Worm (Caenorhabditis elegans) whole organism, L4 larva: ENCODE data around the gene inf-1.

Experiments
- D1046.2 ChIP-seq: fragments of 200-800 bp; sonication (Bioruptor generic); IDR thresholded peaks from 2 replicates; pipeline ENCODE4 v1.3.6; 2022; ENCODE audit warnings: missing genetic modification characterization, missing compliant biosample characterization
- F26F4.8 ChIP-seq: fragments of 200-800 bp; sonication (Bioruptor generic); conservative IDR thresholded peaks from 2 replicates; pipeline ENCODE4 v1.3.6; 2022; ENCODE audit warnings: missing genetic modification characterization, missing compliant biosample characterization
- F44E2.7 ChIP-seq: fragments of 200-800 bp; sonication (Bioruptor generic); IDR thresholded peaks from 2 replicates; pipeline ENCODE4 v2.1.2; 2022; ENCODE audit warnings: missing genetic modification characterization, missing compliant biosample characterization
- F49E8.2 ChIP-seq: sonication (generic microtip); optimal IDR thresholded peaks from 2 replicates; lab custom pipeline; 2016; ENCODE audit warnings: missing compliant biosample characterization, mild to moderate bottlenecking, missing genetic modification characterization, borderline replicate concordance
- R02D3.7 ChIP-seq: fragments of 150-350 bp; sonication (generic microtip); optimal IDR thresholded peaks from 3 replicates; lab custom pipeline; 2014; ENCODE audit warnings: missing biosample characterization, missing genetic modification characterization
- T26A8.4 ChIP-seq: fragments of 200-800 bp; sonication (Bioruptor generic); IDR thresholded peaks from 2 replicates; pipeline ENCODE4 v1.3.6; 2022; ENCODE audit warnings: missing genetic modification characterization, missing compliant biosample characterization
- Y105C5A.15 ChIP-seq: fragments of 200-800 bp; sonication (Bioruptor generic); IDR thresholded peaks from 2 replicates; pipeline ENCODE4 v1.3.6; 2022; ENCODE audit warnings: missing genetic modification characterization, missing compliant biosample characterization
- Y48G9A.11 ChIP-seq: fragments of 200-800 bp; sonication (Bioruptor generic); IDR thresholded peaks from 2 replicates; pipeline ENCODE4 v1.3.6; 2022; ENCODE audit warnings: missing genetic modification reagents, missing genetic modification characterization, missing compliant biosample characterization
- Y75B8A.6 ChIP-seq: fragments of 200-800 bp; sonication (Bioruptor generic); IDR thresholded peaks from 2 replicates; pipeline ENCODE4 v1.3.6; 2022; ENCODE audit warnings: missing genetic modification reagents, missing genetic modification characterization, missing compliant biosample characterization
- aly-2 ChIP-seq: sonication (generic microtip); optimal IDR thresholded peaks from 2 replicates; lab custom pipeline; 2018; ENCODE audit warnings: missing biosample characterization, missing genetic modification characterization
- ama-1 ChIP-seq: fragments of 150-350 bp; optimal IDR thresholded peaks from 2 replicates; lab custom pipeline; 2014; ENCODE audit warnings: inconsistent platforms, mixed read lengths
- arid-1 ChIP-seq: fragments of 200-800 bp; sonication (Bioruptor generic); conservative IDR thresholded peaks from 2 replicates; pipeline ENCODE4 v1.3.6; 2022; ENCODE audit warnings: missing genetic modification reagents, missing genetic modification characterization, missing compliant biosample characterization
- ceh-28 ChIP-seq: fragments of 150-350 bp; optimal IDR thresholded peaks from 2 replicates; lab custom pipeline; 2014; ENCODE audit warnings: missing biosample characterization, missing genetic modification reagents, missing genetic modification characterization
- ceh-32 ChIP-seq: sonication (generic microtip); optimal IDR thresholded peaks from 2 replicates; lab custom pipeline; 2016; ENCODE audit warnings: mild to moderate bottlenecking, missing genetic modification characterization, missing compliant biosample characterization; ENCODE audit not compliant: poor library complexity
- ceh-44 ChIP-seq: fragments of 200-800 bp; sonication (Bioruptor generic); IDR thresholded peaks from 2 replicates; pipeline ENCODE4 v1.3.6; 2022; ENCODE audit warnings: missing genetic modification reagents, missing genetic modification characterization, missing compliant biosample characterization
- ceh-62 ChIP-seq: sonication (generic microtip); optimal IDR thresholded peaks from 2 replicates; lab custom pipeline; 2017; ENCODE audit warnings: missing biosample characterization, missing genetic modification characterization
- cey-2 ChIP-seq: sonication (generic microtip); optimal IDR thresholded peaks from 3 replicates; lab custom pipeline; 2017; ENCODE audit warnings: missing genetic modification characterization, mild to moderate bottlenecking, missing compliant biosample characterization, antibody characterized with exemption, borderline replicate concordance; ENCODE audit not compliant: insufficient read depth
- daf-16 ChIP-seq, 3 experiments: sonication (generic microtip); optimal IDR thresholded peaks; 2 replicates each; lab custom pipeline; 2016 to 2017; ENCODE audit warnings: missing genetic modification characterization in 3 of 3, missing genetic modification reagents in 3 of 3, mild to moderate bottlenecking in 2 of 3, missing compliant biosample characterization in 2 of 3, missing biosample characterization in 1 of 3, moderate library complexity in 1 of 3
- dmd-6 ChIP-seq: fragments of 200-800 bp; sonication (Bioruptor generic); IDR thresholded peaks from 2 replicates; pipeline ENCODE4 v1.3.6; 2022; ENCODE audit warnings: missing genetic modification reagents, missing genetic modification characterization, missing compliant biosample characterization
- dmd-8 ChIP-seq: fragments of 200-800 bp; sonication (Bioruptor generic); IDR thresholded peaks from 2 replicates; pipeline ENCODE4 v1.3.6; 2022; ENCODE audit warnings: missing genetic modification characterization, missing compliant biosample characterization
- dmd-9 ChIP-seq: fragments of 200-800 bp; sonication (Bioruptor generic); IDR thresholded peaks from 2 replicates; pipeline ENCODE4 v1.3.6; 2022; ENCODE audit warnings: missing genetic modification reagents, missing genetic modification characterization, missing compliant biosample characterization
- dpl-1 ChIP-seq: fragments of 150-350 bp; optimal IDR thresholded peaks from 2 replicates; lab custom pipeline; 2014; ENCODE audit warnings: missing biosample characterization, missing genetic modification reagents, missing genetic modification characterization
- duxl-1 ChIP-seq: sonication (generic microtip); optimal IDR thresholded peaks from 2 replicates; lab custom pipeline; 2016; ENCODE audit warnings: mild to moderate bottlenecking, missing genetic modification characterization, moderate library complexity, missing compliant biosample characterization; ENCODE audit not compliant: poor library complexity
- fos-1 ChIP-seq: fragments of 150-350 bp; optimal IDR thresholded peaks from 2 replicates; lab custom pipeline; 2014; ENCODE audit warnings: missing biosample characterization, missing genetic modification characterization
- gei-8 ChIP-seq: fragments of 200-800 bp; sonication (Bioruptor generic); optimal IDR thresholded peaks from 2 replicates; lab custom pipeline; 2018; ENCODE audit warnings: mild to moderate bottlenecking, missing genetic modification characterization, missing compliant biosample characterization
- hlh-30 ChIP-seq: sonication (generic microtip); optimal IDR thresholded peaks from 2 replicates; lab custom pipeline; 2017; ENCODE audit warnings: antibody characterized with exemption, mild to moderate bottlenecking, missing genetic modification characterization, missing compliant biosample characterization; ENCODE audit not compliant: insufficient read depth
- hmg-1.1 ChIP-seq: fragments of 200-800 bp; sonication (Bioruptor generic); IDR thresholded peaks from 2 replicates; pipeline ENCODE4 v1.3.6; 2022; ENCODE audit warnings: missing genetic modification reagents, missing genetic modification characterization, missing compliant biosample characterization
- lim-7 ChIP-seq: fragments of 200-800 bp; sonication (Bioruptor generic); IDR thresholded peaks from 2 replicates; pipeline ENCODE4 v1.3.6; 2022; ENCODE audit warnings: missing genetic modification characterization, missing compliant biosample characterization
- lin-1 ChIP-seq: fragments of 200-800 bp; sonication (Bioruptor generic); IDR thresholded peaks from 2 replicates; pipeline ENCODE4 v1.3.6; 2022; ENCODE audit warnings: missing genetic modification reagents, missing genetic modification characterization, missing compliant biosample characterization
- lin-29 ChIP-seq: fragments of 200-800 bp; sonication (Bioruptor generic); IDR thresholded peaks from 2 replicates; pipeline ENCODE4 v1.3.6; 2022; ENCODE audit warnings: missing genetic modification reagents, missing genetic modification characterization, missing compliant biosample characterization
- mdl-1 ChIP-seq, 2 experiments: fragments of 150-350 bp in 1 of 2; sonication (generic microtip) in 1 of 2; optimal IDR thresholded peaks; 2 replicates each; lab custom pipeline; 2014 to 2017; ENCODE audit warnings: missing biosample characterization in 2 of 2, missing genetic modification characterization in 2 of 2
- mdt-29 ChIP-seq: fragments of 200-800 bp; sonication (Bioruptor generic); IDR thresholded peaks from 2 replicates; pipeline ENCODE4 v1.3.6; 2022; ENCODE audit warnings: missing genetic modification reagents, missing genetic modification characterization, missing compliant biosample characterization
- mes-2 ChIP-seq: sonication (generic microtip); optimal IDR thresholded peaks from 2 replicates; lab custom pipeline; 2016; ENCODE audit warnings: missing genotype, mild to moderate bottlenecking, missing genetic modification characterization, missing compliant biosample characterization; ENCODE audit not compliant: poor library complexity, severe bottlenecking
- nhr-102 ChIP-seq: sonication (generic microtip); optimal IDR thresholded peaks from 2 replicates; lab custom pipeline; 2016; ENCODE audit warnings: mild to moderate bottlenecking, missing genetic modification characterization, moderate library complexity, missing compliant biosample characterization
- nhr-11 ChIP-seq: fragments of 150-350 bp; optimal IDR thresholded peaks from 2 replicates; lab custom pipeline; 2014; ENCODE audit warnings: missing biosample characterization, missing genetic modification characterization
- nhr-111 ChIP-seq: fragments of 200-800 bp; sonication (Bioruptor generic); optimal IDR thresholded peaks from 2 replicates; lab custom pipeline; 2018; ENCODE audit warnings: mild to moderate bottlenecking, missing genetic modification characterization, missing compliant biosample characterization
- nhr-41 ChIP-seq: fragments of 200-800 bp; sonication (Bioruptor generic); IDR thresholded peaks from 2 replicates; pipeline ENCODE4 v1.3.6; 2022; ENCODE audit warnings: missing genetic modification reagents, missing genetic modification characterization, missing compliant biosample characterization
- nhr-6 ChIP-seq: fragments of 150-350 bp; optimal IDR thresholded peaks from 2 replicates; lab custom pipeline; 2014; ENCODE audit warnings: missing biosample characterization, missing genetic modification characterization
- nhr-77 ChIP-seq: fragments of 150-350 bp; optimal IDR thresholded peaks from 2 replicates; lab custom pipeline; 2014; ENCODE audit warnings: missing biosample characterization, missing genetic modification characterization
- rbr-2 ChIP-seq: sonication (generic microtip); optimal IDR thresholded peaks from 2 replicates; lab custom pipeline; 2016; ENCODE audit warnings: missing genotype, missing genetic modification characterization, missing compliant biosample characterization
- set-16 ChIP-seq: fragments of 200-800 bp; sonication (Bioruptor generic); IDR thresholded peaks from 2 replicates; pipeline ENCODE4 v1.3.6; 2022; ENCODE audit warnings: missing genetic modification reagents, missing genetic modification characterization, missing compliant biosample characterization
- skn-1 ChIP-seq: fragments of 150-350 bp; optimal IDR thresholded peaks from 2 replicates; lab custom pipeline; 2014; ENCODE audit warnings: missing biosample characterization, missing genetic modification characterization
- snpc-1.2 ChIP-seq: fragments of 200-800 bp; sonication (Bioruptor generic); IDR thresholded peaks from 2 replicates; pipeline ENCODE4 v1.3.6; 2022; ENCODE audit warnings: missing genetic modification reagents, missing genetic modification characterization, missing compliant biosample characterization
- tag-97 ChIP-seq: fragments of 200-800 bp; sonication (Bioruptor generic); IDR thresholded peaks from 2 replicates; pipeline ENCODE4 v1.3.6; 2022; ENCODE audit warnings: missing genetic modification characterization, missing compliant biosample characterization
- tra-1 ChIP-seq: fragments of 200-800 bp; sonication (Bioruptor generic); IDR thresholded peaks from 2 replicates; pipeline ENCODE4 v1.3.6; 2022; ENCODE audit warnings: missing genetic modification reagents, missing genetic modification characterization, missing compliant biosample characterization
- unc-130 ChIP-seq: sonication (generic microtip); optimal IDR thresholded peaks from 2 replicates; lab custom pipeline; 2016; ENCODE audit warnings: missing genetic modification reagents, missing genetic modification characterization, missing compliant biosample characterization
- unc-39 ChIP-seq: sonication (generic microtip); optimal IDR thresholded peaks from 2 replicates; lab custom pipeline; 2017; ENCODE audit warnings: missing biosample characterization, missing genetic modification characterization
- unc-62 ChIP-seq, 3 experiments: fragments of 150-350 bp in 1 of 3; sonication (generic microtip); optimal IDR thresholded peaks in 2 of 3; peaks in 1 of 3; 1 replicate in 1 of 3; 2 replicates in 2 of 3; lab custom pipeline; 2014 to 2017; ENCODE audit warnings: missing biosample characterization in 3 of 3, missing genetic modification characterization in 3 of 3, missing genetic modification reagents in 3 of 3, missing genotype in 1 of 3
- zip-2 ChIP-seq: fragments of 150-350 bp; optimal IDR thresholded peaks from 2 replicates; lab custom pipeline; 2014; ENCODE audit warnings: missing biosample characterization, missing genetic modification characterization
- ztf-11 ChIP-seq: fragments of 150-350 bp; optimal IDR thresholded peaks from 2 replicates; lab custom pipeline; 2014; ENCODE audit warnings: missing biosample characterization, missing genetic modification characterization

Gene inf-1

ce11 chrIII:6888497-6888896, 41.4 kb upstream of the inf-1 start (continued):
- TF ChIP-seq Y48G9A.11 (GFP tag; lab: Robert Waterston, UW) (peak; percentile 64), hmg-1.1 (GFP tag; lab: Robert Waterston, UW) (peak; percentile 70), snpc-1.2 (GFP tag; lab: Robert Waterston, UW) (peak; percentile 77), dmd-8 (GFP tag; lab: Robert Waterston, UW) (peak; percentile 81), F44E2.7 (GFP tag; lab: Robert Waterston, UW) (0 out of 2 replicates have a peak, but pooled peaks have one; percentile 55), Y105C5A.15 (GFP tag; lab: Robert Waterston, UW) (peak; percentile 79; the same call in 1 of the 2 replicates), lim-7 (GFP tag; lab: Robert Waterston, UW) (peak; percentile 87), nhr-102 (tag; lab: Kevin White, UChicago) (peak; percentile 49), fos-1 (no peak), gei-8 (GFP tag; lab: Kevin White, UChicago) (no peak), ceh-32 (tag; lab: Kevin White, UChicago) (no peak), aly-2 (no peak), ceh-62 (tag; lab: Kevin White, UChicago) (no peak), nhr-11 (no peak), F49E8.2 (peak; percentile 33), lin-1 (GFP tag; lab: Robert Waterston, UW) (peak; percentile 47), nhr-41 (GFP tag; lab: Robert Waterston, UW) (no peak), ama-1 (no peak), unc-130 (GFP tag; lab: Kevin White, UChicago) (no peak), cey-2 (tag; lab: Kevin White, UChicago) (no peak), unc-39 (no peak), Y75B8A.6 (peak; percentile 74; the same call in 1 of the 2 replicates), dpl-1 (GFP tag; lab: Kevin White, UChicago) (peak; percentile 9), rbr-2 (tag; lab: Kevin White, UChicago) (peak; percentile 39), lin-29 (0 out of 2 replicates have a peak, but pooled peaks have one; percentile 25), dmd-9 (GFP tag; lab: Robert Waterston, UW) (0 out of 2 replicates have a peak, but pooled peaks have one; percentile 17), hlh-30 (tag; lab: Kevin White, UChicago) (peak; percentile 43), skn-1 (tag; lab: Kevin White, UChicago) (no peak), zip-2 (peak; percentile 66), tra-1 (GFP tag; lab: Robert Waterston, UW) (peak; percentile 77), nhr-111 (GFP tag; lab: Kevin White, UChicago) (no peak), arid-1 (peak; percentile 86), tag-97 (GFP tag; lab: Robert Waterston, UW) (no peak), ztf-11 (tag; lab: Kevin White, UChicago) (no peak), ceh-44 (GFP tag; lab: Robert Waterston, UW) (peak; percentile 57; the same call in 1 of the 2 replicates), duxl-1 (tag; lab: Kevin White, UChicago) (peak; percentile 25), mdt-29 (no peak), unc-62 (GFP tag; optimal IDR thresholded peaks at IDR 0.05 in 1 of 2; lab: Kevin White, UChicago) (peak in 1 of 2 experiments; percentile 7), unc-62 (tag; optimal IDR thresholded peaks at IDR 0.05; lab: Kevin White, UChicago) (no peak), set-16 (GFP tag; lab: Robert Waterston, UW) (no peak), ceh-28 (tag; lab: Kevin White, UChicago) (no peak), T26A8.4 (GFP tag; lab: Robert Waterston, UW) (peak; percentile 80), mes-2 (tag; lab: Kevin White, UChicago) (peak; percentile 60), mdl-1 (tag; optimal IDR thresholded peaks at IDR 0.05; lab: Kevin White, UChicago) (peak in 1 of 2 experiments; percentile 40), F26F4.8 (GFP tag; lab: Robert Waterston, UW) (peak; percentile 73), nhr-6 (tag; lab: Kevin White, UChicago) (peak; percentile 13), nhr-77 (tag; lab: Kevin White, UChicago) (no peak), dmd-6 (GFP tag; lab: Robert Waterston, UW) (0 out of 2 replicates have a peak, but pooled peaks have one; percentile 43), R02D3.7 (tag; lab: Kevin White, UChicago) (no peak), D1046.2 (GFP tag; lab: Robert Waterston, UW) (no peak), daf-16 (GFP tag; optimal IDR thresholded peaks at IDR 0.05; lab: Kevin White, UChicago) (peak; percentile 23 to 36), daf-16 (tag; optimal IDR thresholded peaks at IDR 0.05; lab: Kevin White, UChicago) (peak; percentile 32)
